Worm (Caenorhabditis elegans): Measurements from ENCODE around the gene H39E23.3.

Gene H39E23.3

ce11 chrV:14140733-14141132 is 33.1 kb downstream of the H39E23.3 start (continued):
- TF ChIP-seq ces-1 (GFP tag; optimal IDR thresholded peaks at IDR 0.05) (peak; percentile 96), hif-1 (tag; optimal IDR thresholded peaks at IDR 0.05) (no peak), arid-1 (GFP tag; conservative IDR thresholded peaks at IDR 0.05) (no peak), ctbp-1 (GFP tag; IDR thresholded peaks at IDR 0.05) (0 out of 2 replicates have a peak, but pooled peaks have one; percentile 8), lsy-2 (tag; optimal IDR thresholded peaks at IDR 0.05) (peak in 1 of 2 experiments; percentile 4), lin-15B (tag; optimal IDR thresholded peaks at IDR 0.05) (no peak)

DNA sequence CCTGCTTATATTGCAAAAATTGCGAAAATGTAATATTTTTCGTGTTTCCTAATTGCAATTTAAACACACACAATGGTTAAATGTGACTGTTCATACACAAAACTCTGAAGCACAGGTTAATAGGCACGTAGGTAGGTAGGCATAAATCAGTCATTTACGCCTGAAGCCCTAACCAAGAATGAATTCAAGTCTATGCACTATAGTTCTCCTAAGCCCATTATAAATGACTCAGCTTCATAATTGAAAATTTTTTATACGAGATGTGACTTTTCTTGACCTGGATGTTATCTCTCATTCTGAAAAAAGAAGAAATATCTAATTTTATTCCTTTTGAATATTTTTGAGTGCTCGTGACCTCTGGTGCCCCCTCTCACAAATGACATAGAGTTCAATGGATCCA is 34.2 kb downstream of the H39E23.3 start:
- TF ChIP-seq unc-62 (GFP tag; optimal IDR thresholded peaks at IDR 0.05 in 1 of 2) (peak in 1 of 2 experiments; percentile 92), unc-62 (tag; optimal IDR thresholded peaks at IDR 0.05) (no peak), snpc-4 (tag; optimal IDR thresholded peaks at IDR 0.05) (no peak), tag-97 (GFP tag; IDR thresholded peaks at IDR 0.05) (no peak)

ce11 chrV:14143634-14144033 is 36.0 kb downstream of the H39E23.3 start:
- peak; percentile 40 for TF ChIP-seq aha-1 (tag)
- TF ChIP-seq madf-9 (GFP tag; conservative IDR thresholded peaks at IDR 0.05) = no peak
- TF ChIP-seq lsy-2 (tag; optimal IDR thresholded peaks at IDR 0.05) = peak in 1 of 2 experiments; percentile 63
- peak; percentile 47 for TF ChIP-seq rbr-2 (tag; optimal IDR thresholded peaks at IDR 0.05)
- 0 out of 2 replicates have a peak, but pooled peaks have one; percentile 45 for TF ChIP-seq ctbp-1 (GFP tag; IDR thresholded peaks at IDR 0.05)
- no peak for TF ChIP-seq nhr-77 (tag; optimal IDR thresholded peaks at IDR 0.05)
- TF ChIP-seq zip-11 (GFP tag; IDR thresholded peaks at IDR 0.05) = no peak
- TF ChIP-seq Y5F2A.4 (GFP tag; optimal IDR thresholded peaks at IDR 0.05) = no peak
- TF ChIP-seq unc-62 (GFP tag; optimal IDR thresholded peaks at IDR 0.05 in 1 of 2) = peak in 1 of 2 experiments; percentile 99
- TF ChIP-seq unc-62 (tag; optimal IDR thresholded peaks at IDR 0.05) = no peak
- peak; percentile 84 for TF ChIP-seq fkh-10 (GFP tag; optimal IDR thresholded peaks at IDR 0.05)
- TF ChIP-seq nhr-11 (tag; optimal IDR thresholded peaks at IDR 0.05) = peak; percentile 14
- TF ChIP-seq hlh-30 (tag; optimal IDR thresholded peaks at IDR 0.05; ENCODE audit: insufficient read depth) = peak; percentile 33
- TF ChIP-seq mep-1 (tag; optimal IDR thresholded peaks at IDR 0.05) = peak; percentile 41
- TF ChIP-seq hmg-1.1 (GFP tag; IDR thresholded peaks at IDR 0.05) = peak; percentile 41; the same call in 1 of the 2 replicates
- peak; percentile 18 for TF ChIP-seq ces-1 (GFP tag; optimal IDR thresholded peaks at IDR 0.05)

- TF ChIP-seq dmd-8 (GFP tag; IDR thresholded peaks at IDR 0.05) = no peak
- TF ChIP-seq snpc-4 (tag; optimal IDR thresholded peaks at IDR 0.05) = no peak
- no peak for TF ChIP-seq ceh-44 (GFP tag; IDR thresholded peaks at IDR 0.05)
- TF ChIP-seq aly-2 (tag; optimal IDR thresholded peaks at IDR 0.05) = no peak
- no peak for TF ChIP-seq gei-8 (GFP tag; optimal IDR thresholded peaks at IDR 0.05)
- peak; percentile 45 for TF ChIP-seq aha-1 (tag)
These were observed 37.7 kb downstream of the H39E23.3 start, which contains the start of gene par-1 for ce11 chrV:14145267-14145666. TSS of gene par-1 (minus strand) at chrV:14145367.

DNA sequence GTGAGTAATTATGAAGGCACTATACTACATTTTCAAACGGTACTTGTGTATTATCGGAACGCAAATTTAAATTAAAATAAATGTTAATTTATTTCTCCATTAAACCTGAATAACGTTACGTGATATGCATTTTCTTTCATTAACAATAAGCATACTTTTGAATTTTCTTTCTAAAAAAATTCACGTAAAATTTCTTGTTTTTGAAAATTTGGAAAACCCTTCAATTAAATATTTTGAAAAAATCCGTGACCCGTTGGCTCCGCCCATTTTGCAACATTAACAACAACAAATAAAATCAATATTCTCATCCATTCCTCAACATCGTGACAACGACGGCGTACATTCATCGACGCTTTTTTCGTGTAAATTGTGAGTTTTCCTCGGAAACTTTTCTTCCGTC is 38.6 kb downstream of the H39E23.3 start, which contains the start of gene acs-10:
TSS of gene acs-10 (plus strand) at position 301 of the 400 bp plus-strand sequence.
- no peak for TF ChIP-seq T26A8.4 (GFP tag; IDR thresholded peaks at IDR 0.05)
- TF ChIP-seq zag-1 (tag; optimal IDR thresholded peaks at IDR 0.05) = no peak
- TF ChIP-seq jun-1 (tag; optimal IDR thresholded peaks at IDR 0.05) = no peak
- no peak for TF ChIP-seq attf-4 (tag; optimal IDR thresholded peaks at IDR 0.05)
- TF ChIP-seq nhr-237 (tag; optimal IDR thresholded peaks at IDR 0.05) = no peak
- TF ChIP-seq set-16 (GFP tag; IDR thresholded peaks at IDR 0.05) = no peak
- no peak for TF ChIP-seq tra-1 (GFP tag; IDR thresholded peaks at IDR 0.05)
- no peak for TF ChIP-seq egl-27 (tag; optimal IDR thresholded peaks at IDR 0.05)
- TF ChIP-seq unc-62 (GFP tag; optimal IDR thresholded peaks at IDR 0.05 in 1 of 2) = no peak
- TF ChIP-seq unc-62 (tag; optimal IDR thresholded peaks at IDR 0.05) = no peak
- no peak for TF ChIP-seq nhr-77 (tag; optimal IDR thresholded peaks at IDR 0.05)
- no peak for TF ChIP-seq pha-4 (GFP tag; IDR thresholded peaks at IDR 0.05)
- TF ChIP-seq pha-4 (tag; optimal IDR thresholded peaks at IDR 0.05) = no peak
- no peak for TF ChIP-seq F10B5.3 (tag; optimal IDR thresholded peaks at IDR 0.05)
- TF ChIP-seq duxl-1 (tag; optimal IDR thresholded peaks at IDR 0.05; ENCODE audit: poor library complexity) = no peak
- no peak for TF ChIP-seq aly-2 (tag; optimal IDR thresholded peaks at IDR 0.05)
- TF ChIP-seq spr-1 (tag; optimal IDR thresholded peaks at IDR 0.05) = no peak
- TF ChIP-seq ZK546.5 (tag; optimal IDR thresholded peaks at IDR 0.05) = no peak
- TF ChIP-seq lir-3 (tag; optimal IDR thresholded peaks at IDR 0.05) = no peak
- no peak for TF ChIP-seq spr-3 (GFP tag; optimal IDR thresholded peaks at IDR 0.05)
- TF ChIP-seq vab-7 (GFP tag; IDR thresholded peaks at IDR 0.05) = no peak
